Fruit fly (Drosophila melanogaster) whole organism, embryonic: ENCODE data around the gene Cat.

Experiments
- CG10147 ChIP-seq: fragments of 200-800 bp; sonication (Bioruptor generic); optimal IDR thresholded peaks from 2 replicates; lab custom pipeline; 2019; ENCODE audit warnings: missing biosample characterization, mild to moderate bottlenecking, missing genetic modification characterization, moderate library complexity
- CG15011 ChIP-seq: fragments of 200-800 bp; sonication (Bioruptor generic); optimal IDR thresholded peaks from 3 replicates; lab custom pipeline; 2018; ENCODE audit warnings: missing biosample characterization, mild to moderate bottlenecking, missing genetic modification characterization
- CG32772 ChIP-seq: fragments of 200-800 bp; sonication (Bioruptor generic); IDR thresholded peaks from 2 replicates; pipeline ENCODE4 v1.3.6; 2022; ENCODE audit warnings: missing biosample characterization, missing genetic modification characterization
- CG4328 ChIP-seq: fragments of 200-800 bp; sonication (Bioruptor generic); optimal IDR thresholded peaks from 3 replicates; lab custom pipeline; 2017; ENCODE audit warnings: missing biosample characterization, missing genetic modification reagents, missing genetic modification characterization
- HHEX ChIP-seq: fragments of 200-800 bp; sonication (Bioruptor generic); optimal IDR thresholded peaks from 3 replicates; lab custom pipeline; 2017; ENCODE audit warnings: missing biosample characterization, mild to moderate bottlenecking, missing genetic modification characterization, missing genetic modification reagents
- Med ChIP-seq: fragments of 200-800 bp; sonication (Bioruptor generic); peaks from one replicate; lab custom pipeline; 2016; ENCODE audit warnings: missing biosample characterization, missing genetic modification characterization, mild to moderate bottlenecking, inconsistent platforms, moderate library complexity
- Oli ChIP-seq: fragments of 200-800 bp; sonication (Bioruptor generic); optimal IDR thresholded peaks from 2 replicates; lab custom pipeline; 2018; ENCODE audit warnings: missing biosample characterization, mild to moderate bottlenecking, missing genetic modification characterization, moderate library complexity
- Sry-β ChIP-seq: fragments of 200-800 bp; sonication (Bioruptor generic); optimal IDR thresholded peaks from 2 replicates; lab custom pipeline; 2018; ENCODE audit warnings: missing biosample characterization, mild to moderate bottlenecking, missing genetic modification characterization, moderate library complexity
- Sry-δ ChIP-seq: fragments of 200-800 bp; sonication (Bioruptor generic); optimal IDR thresholded peaks from 2 replicates; lab custom pipeline; 2016; ENCODE audit warnings: missing biosample characterization, missing genetic modification characterization
- crc ChIP-seq: fragments of 200-800 bp; sonication (Bioruptor generic); optimal IDR thresholded peaks from 2 replicates; lab custom pipeline; 2016; ENCODE audit warnings: missing biosample characterization, missing genetic modification characterization
- disco-r ChIP-seq: fragments of 200-800 bp; sonication (Bioruptor generic); optimal IDR thresholded peaks from 2 replicates; lab custom pipeline; 2016; ENCODE audit warnings: missing biosample characterization, missing genetic modification characterization
- pzg ChIP-seq: fragments of 200-800 bp; sonication (Bioruptor generic); optimal IDR thresholded peaks from 3 replicates; lab custom pipeline; 2018; ENCODE audit warnings: missing biosample characterization, mild to moderate bottlenecking, missing genetic modification characterization, moderate library complexity
- sima ChIP-seq: fragments of 200-800 bp; sonication (Bioruptor generic); optimal IDR thresholded peaks from 2 replicates; lab custom pipeline; 2016; ENCODE audit warnings: missing biosample characterization, missing genetic modification characterization

- TF ChIP-seq disco-r (GFP tag; lab: Kevin White, UChicago) = peak; percentile 67
- no peak for TF ChIP-seq Med
- TF ChIP-seq HHEX = peak; percentile 75
- TF ChIP-seq sima (GFP tag; lab: Kevin White, UChicago) = peak; percentile 21
- TF ChIP-seq Oli (tag; lab: Kevin White, UChicago) = peak; percentile 53
- TF ChIP-seq Sry-β (GFP tag; lab: Kevin White, UChicago) = no peak
- peak; percentile 22 for TF ChIP-seq crc
- TF ChIP-seq pzg = peak; percentile 16
- peak; percentile 38 for TF ChIP-seq Sry-δ (GFP tag; lab: Kevin White, UChicago)
- TF ChIP-seq CG4328 (GFP tag; lab: Kevin White, UChicago) = peak; percentile 20
- peak; percentile 48 for TF ChIP-seq CG10147 (GFP tag; lab: Kevin White, UChicago)
- no peak for TF ChIP-seq CG32772 (GFP tag; lab: Robert Waterston, UW)
- TF ChIP-seq CG15011 (GFP tag; lab: Kevin White, UChicago) = peak; percentile 27
These were observed 26.0 kb downstream of the Cat start for dm6 chr3L:18848436-18848835.
